Fruit fly (Drosophila melanogaster): ENCODE data around the gene CG5280.

Gene CG5280

DNA sequence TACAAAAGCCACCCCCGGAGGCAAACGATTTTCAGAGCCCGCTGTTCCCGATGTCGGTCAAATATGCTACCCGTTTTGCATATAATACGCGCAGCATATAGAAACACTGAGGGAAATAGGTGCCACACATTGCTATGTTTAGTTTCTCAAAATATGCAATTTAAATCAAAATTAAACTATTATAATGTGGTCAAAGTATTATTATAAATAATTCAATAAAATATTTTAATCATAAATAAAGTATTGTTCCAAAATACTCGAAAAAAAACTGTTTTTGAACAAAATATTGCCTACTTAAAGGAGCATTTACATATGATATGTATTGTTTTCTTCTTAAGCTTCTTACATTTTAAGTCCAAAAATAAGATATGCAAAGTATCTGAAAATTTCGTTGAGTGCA, 39.1 kb downstream of the CG5280 start (continued):
- TF ChIP-seq Gsc (GFP tag; IDR thresholded peaks at IDR 0.05) (no peak), Bgb (GFP tag; IDR thresholded peaks at IDR 0.05; ENCODE audit: partially characterized antibody) (no peak), maf-S (GFP tag; optimal IDR thresholded peaks at IDR 0.05) (no peak), Stat92E (GFP tag; optimal IDR thresholded peaks at IDR 0.05) (no peak), HLH3B (GFP tag; IDR thresholded peaks at IDR 0.05) (peak; percentile 45; the same call in 1 of the 2 replicates), CG14014 (GFP tag; IDR thresholded peaks at IDR 0.05) (0 out of 2 replicates have a peak, but pooled peaks have one; percentile 26), Ravus (GFP tag; IDR thresholded peaks at IDR 0.05) (no peak), CG12071 (GFP tag; optimal IDR thresholded peaks at IDR 0.05) (no peak), CG4820 (GFP tag; optimal IDR thresholded peaks at IDR 0.05) (peak; percentile 2), CG9817 (tag; optimal IDR thresholded peaks at IDR 0.05) (peak; percentile 7), esg (GFP tag; conservative IDR thresholded peaks at IDR 0.05) (peak; percentile 23; the same call in 1 of the 2 replicates), CG15073 (GFP tag; optimal IDR thresholded peaks at IDR 0.05) (no peak), Ptx1 (GFP tag; IDR thresholded peaks at IDR 0.05) (peak; percentile 53; the same call in 1 of the 2 replicates), Side (GFP tag; optimal IDR thresholded peaks at IDR 0.05) (no peak), nerfin-1 (tag; optimal IDR thresholded peaks at IDR 0.05) (peak; percentile 46), gsb (GFP tag; IDR thresholded peaks at IDR 0.05) (no peak), kay (GFP tag; optimal IDR thresholded peaks at IDR 0.05) (no peak), HLH54F (GFP tag; optimal IDR thresholded peaks at IDR 0.05) (no peak), Jarid2 (GFP tag; optimal IDR thresholded peaks at IDR 0.05) (no peak), E2f1 (GFP tag; IDR thresholded peaks at IDR 0.05) (peak; percentile 58; the same call in 1 of the 2 replicates), C15 (GFP tag; IDR thresholded peaks at IDR 0.05) (no peak), shn (GFP tag; optimal IDR thresholded peaks at IDR 0.05) (no peak), knrl (GFP tag; IDR thresholded peaks at IDR 0.05; ENCODE audit: partially characterized antibody) (no peak), fd64A (GFP tag; optimal IDR thresholded peaks at IDR 0.05) (no peak), MBD-R2 (GFP tag; IDR thresholded peaks at IDR 0.05) (no peak), repo (GFP tag; optimal IDR thresholded peaks at IDR 0.05) (no peak), Ssrp (tag; optimal IDR thresholded peaks at IDR 0.05) (peak; percentile 67), Elba2 (GFP tag; optimal IDR thresholded peaks at IDR 0.05) (no peak), CG9876 (GFP tag; optimal IDR thresholded peaks at IDR 0.05) (no peak), MESR4 (GFP tag; optimal IDR thresholded peaks at IDR 0.05) (no peak), CG1024 (GFP tag; IDR thresholded peaks at IDR 0.05) (no peak), CG34422 (GFP tag; IDR thresholded peaks at IDR 0.05) (0 out of 3 replicates have a peak, but pooled peaks have one; percentile 19), Med (GFP tag) (peak; percentile 26), wor (GFP tag; IDR thresholded peaks at IDR 0.05) (0 out of 2 replicates have a peak, but pooled peaks have one; percentile 23), btn (GFP tag; optimal IDR thresholded peaks at IDR 0.05) (no peak), tup (GFP tag; optimal IDR thresholded peaks at IDR 0.05) (no peak), CG7987 (GFP tag; optimal IDR thresholded peaks at IDR 0.05) (no peak), dan (GFP tag; IDR thresholded peaks at IDR 0.05) (no peak), Abd-B (GFP tag; optimal IDR thresholded peaks at IDR 0.05) (peak; percentile 19), kah (GFP tag; optimal IDR thresholded peaks at IDR 0.05) (no peak), CG8359 (GFP tag; optimal IDR thresholded peaks at IDR 0.05; ENCODE audit: borderline replicate concordance) (peak; percentile 45), inv (GFP tag; IDR thresholded peaks at IDR 0.05; ENCODE audit: partially characterized antibody) (no peak), CG3847 (GFP tag; IDR thresholded peaks at IDR 0.05) (no peak), HmgZ (tag; optimal IDR thresholded peaks at IDR 0.05) (no peak), Fer1 (GFP tag; optimal IDR thresholded peaks at IDR 0.05) (peak; percentile 9), croc (GFP tag; conservative IDR thresholded peaks at IDR 0.05) (peak; percentile 25; the same call in 1 of the 3 replicates), cwo (GFP tag; optimal IDR thresholded peaks at IDR 0.05) (peak; percentile 47), ash1 (GFP tag; optimal IDR thresholded peaks at IDR 0.05) (no peak), Hr3 (GFP tag; optimal IDR thresholded peaks at IDR 0.05) (peak; percentile 60), tap (tag; optimal IDR thresholded peaks at IDR 0.05) (peak; percentile 52), pfk (GFP tag; optimal IDR thresholded peaks at IDR 0.05) (no peak)
